Fruit fly (Drosophila melanogaster) whole organism, prepupa: Measurements from ENCODE around the gene ens.
A peak's percentile ranks its signal among the peaks of the same experiment; 100 is the strongest.

Experiments used
- CG10631 ChIP-seq: fragments of 200-800 bp; sonication (Bioruptor generic); optimal IDR thresholded peaks from 2 replicates; lab custom pipeline; 2016; ENCODE audit warnings: missing biosample characterization, missing genetic modification characterization
- CG10669 ChIP-seq: fragments of 200-800 bp; sonication (Bioruptor generic); optimal IDR thresholded peaks from 3 replicates; lab custom pipeline; 2018; ENCODE audit warnings: missing biosample characterization, mild to moderate bottlenecking, missing genetic modification characterization, moderate library complexity
- CG11294 ChIP-seq: fragments of 200-800 bp; sonication (Bioruptor generic); IDR thresholded peaks from 2 replicates; pipeline ENCODE4 v1.3.6; 2022; ENCODE audit warnings: missing biosample characterization, missing genetic modification characterization
- CG11762 ChIP-seq: fragments of 200-800 bp; sonication (Bioruptor generic); optimal IDR thresholded peaks from 3 replicates; lab custom pipeline; 2016; ENCODE audit warnings: missing biosample characterization, missing genetic modification characterization; ENCODE audit not compliant: insufficient read depth
- CG11902 ChIP-seq: fragments of 200-800 bp; sonication (Bioruptor generic); optimal IDR thresholded peaks from 3 replicates; lab custom pipeline; 2016; ENCODE audit warnings: missing biosample characterization, missing genetic modification characterization
- CG15336 ChIP-seq: fragments of 200-800 bp; sonication (Bioruptor generic); IDR thresholded peaks from 2 replicates; pipeline ENCODE4 v1.3.6; 2022; ENCODE audit warnings: missing biosample characterization, missing genetic modification characterization
- CG1621 ChIP-seq: fragments of 200-800 bp; sonication (Bioruptor generic); optimal IDR thresholded peaks from 3 replicates; lab custom pipeline; 2018; ENCODE audit warnings: missing biosample characterization, mild to moderate bottlenecking, missing genetic modification characterization
- CG16779 ChIP-seq: fragments of 200-800 bp; sonication (Bioruptor generic); optimal IDR thresholded peaks from 3 replicates; lab custom pipeline; 2017; ENCODE audit warnings: missing biosample characterization, mild to moderate bottlenecking, missing genetic modification characterization
- CG3032 ChIP-seq: fragments of 200-800 bp; optimal IDR thresholded peaks from 2 replicates; lab custom pipeline; 2019; ENCODE audit warnings: missing biosample characterization, mild to moderate bottlenecking, missing genetic modification characterization, moderate library complexity
- CG32006 ChIP-seq: fragments of 200-800 bp; sonication (Bioruptor generic); optimal IDR thresholded peaks from 3 replicates; lab custom pipeline; 2017; ENCODE audit warnings: missing biosample characterization, mild to moderate bottlenecking, missing genetic modification characterization
- CG3919 ChIP-seq: fragments of 200-800 bp; sonication (Bioruptor generic); optimal IDR thresholded peaks from 3 replicates; lab custom pipeline; 2016; ENCODE audit warnings: missing biosample characterization, missing genetic modification characterization
- CG4318 ChIP-seq: fragments of 200-800 bp; sonication (Bioruptor generic); optimal IDR thresholded peaks from 3 replicates; lab custom pipeline; 2017; ENCODE audit warnings: missing biosample characterization, mild to moderate bottlenecking, missing genetic modification characterization
- CG6808 ChIP-seq: fragments of 200-800 bp; sonication (Bioruptor generic); optimal IDR thresholded peaks from 3 replicates; lab custom pipeline; 2017; ENCODE audit warnings: missing biosample characterization, missing genetic modification characterization, mild to moderate bottlenecking, moderate library complexity, missing genetic modification reagents
- CG7368 ChIP-seq: fragments of 200-800 bp; sonication (Bioruptor generic); optimal IDR thresholded peaks from 3 replicates; lab custom pipeline; 2016; ENCODE audit warnings: missing biosample characterization, missing genetic modification characterization
- CG8632 ChIP-seq: fragments of 200-800 bp; sonication (Bioruptor generic); optimal IDR thresholded peaks from 3 replicates; lab custom pipeline; 2016; ENCODE audit warnings: missing biosample characterization, missing genetic modification characterization
- Eip75B ChIP-seq: fragments of 200-800 bp; sonication (Bioruptor generic); optimal IDR thresholded peaks from 3 replicates; lab custom pipeline; 2016; ENCODE audit warnings: missing biosample characterization, missing genetic modification characterization
- Eip78C ChIP-seq: fragments of 200-800 bp; sonication (Bioruptor generic); peaks from one replicate; lab custom pipeline; 2016; ENCODE audit warnings: missing biosample characterization, missing genetic modification characterization
- Eip93F ChIP-seq: fragments of 200-800 bp; sonication (Bioruptor generic); optimal IDR thresholded peaks from 2 replicates; lab custom pipeline; 2016; ENCODE audit warnings: missing biosample characterization, mild to moderate bottlenecking, missing genetic modification characterization
- Ets21C ChIP-seq: fragments of 200-800 bp; sonication (Bioruptor generic); optimal IDR thresholded peaks from 3 replicates; lab custom pipeline; 2016; ENCODE audit warnings: missing biosample characterization, missing genetic modification characterization
- Ets96B ChIP-seq: fragments of 200-800 bp; optimal IDR thresholded peaks from 2 replicates; lab custom pipeline; 2019; ENCODE audit warnings: missing biosample characterization, mild to moderate bottlenecking, missing genetic modification characterization, moderate library complexity
- Hr38 ChIP-seq: sonication (Bioruptor generic); optimal IDR thresholded peaks from 2 replicates; lab custom pipeline; 2016; ENCODE audit warnings: missing biosample characterization, missing genetic modification characterization
- Lpt ChIP-seq: fragments of 200-800 bp; sonication (Bioruptor generic); optimal IDR thresholded peaks from 3 replicates; lab custom pipeline; 2016; ENCODE audit warnings: missing biosample characterization, missing genetic modification characterization
- Met ChIP-seq: fragments of 200-800 bp; sonication (Bioruptor generic); optimal IDR thresholded peaks from 3 replicates; lab custom pipeline; 2016; ENCODE audit warnings: missing biosample characterization, missing genetic modification characterization
- OdsH ChIP-seq: fragments of 200-800 bp; sonication (Bioruptor generic); optimal IDR thresholded peaks from 3 replicates; lab custom pipeline; 2016; ENCODE audit warnings: missing biosample characterization, missing genetic modification characterization
- Sox102F ChIP-seq: fragments of 200-800 bp; sonication (Bioruptor generic); optimal IDR thresholded peaks from 2 replicates; lab custom pipeline; 2016; ENCODE audit warnings: missing biosample characterization, mild to moderate bottlenecking, missing genetic modification characterization
- cyc ChIP-seq: fragments of 200-800 bp; sonication (Bioruptor generic); optimal IDR thresholded peaks from 3 replicates; lab custom pipeline; 2016; ENCODE audit warnings: missing biosample characterization, missing genetic modification characterization
- dac ChIP-seq: fragments of 200-800 bp; sonication (Bioruptor generic); optimal IDR thresholded peaks from 2 replicates; lab custom pipeline; 2017; ENCODE audit warnings: missing biosample characterization, mild to moderate bottlenecking, missing genetic modification characterization
- dsx ChIP-seq: fragments of 200-800 bp; optimal IDR thresholded peaks from 3 replicates; lab custom pipeline; 2019; ENCODE audit warnings: missing biosample characterization, mild to moderate bottlenecking, missing genetic modification characterization, moderate library complexity; ENCODE audit not compliant: poor library complexity, severe bottlenecking
- esn ChIP-seq: fragments of 200-800 bp; sonication (Bioruptor generic); optimal IDR thresholded peaks from 2 replicates; lab custom pipeline; 2016; ENCODE audit warnings: missing biosample characterization, mild to moderate bottlenecking, missing genetic modification characterization, moderate library complexity
- fd59A ChIP-seq: fragments of 200-800 bp; sonication (Bioruptor generic); optimal IDR thresholded peaks from 2 replicates; lab custom pipeline; 2017; ENCODE audit warnings: missing biosample characterization, mild to moderate bottlenecking, missing genetic modification characterization, missing genetic modification reagents
- fkh ChIP-seq: fragments of 200-800 bp; sonication (Bioruptor generic); optimal IDR thresholded peaks from 3 replicates; lab custom pipeline; 2017; ENCODE audit warnings: missing biosample characterization, mild to moderate bottlenecking, missing genetic modification characterization, moderate library complexity
- lz ChIP-seq: fragments of 200-800 bp; sonication (Bioruptor generic); optimal IDR thresholded peaks from 3 replicates; lab custom pipeline; 2016; ENCODE audit warnings: missing biosample characterization, missing genetic modification characterization
- pdm3 ChIP-seq: fragments of 200-800 bp; sonication (Bioruptor generic); optimal IDR thresholded peaks from 3 replicates; lab custom pipeline; 2016; ENCODE audit warnings: missing biosample characterization, missing genetic modification characterization
- salr ChIP-seq, 2 experiments: fragments of 200-800 bp; sonication (Bioruptor generic); optimal IDR thresholded peaks; 3 replicates each; lab custom pipeline; 2016 to 2018; ENCODE audit warnings: missing biosample characterization in 2 of 2, missing genetic modification characterization in 2 of 2, mild to moderate bottlenecking in 1 of 2
- spab ChIP-seq: fragments of 200-800 bp; sonication (Bioruptor generic); optimal IDR thresholded peaks from 2 replicates; lab custom pipeline; 2017; ENCODE audit warnings: missing biosample characterization, mild to moderate bottlenecking, missing genetic modification characterization, missing genetic modification reagents
- svp ChIP-seq: fragments of 200-800 bp; sonication (Bioruptor generic); peaks from one replicate; lab custom pipeline; 2016; ENCODE audit warnings: missing biosample characterization, missing genetic modification characterization
- vri ChIP-seq: fragments of 200-800 bp; sonication (Bioruptor generic); optimal IDR thresholded peaks from 3 replicates; lab custom pipeline; 2016; ENCODE audit warnings: missing biosample characterization, mild to moderate bottlenecking, missing genetic modification characterization

The ens gene

dm6 chr3L:4135857-4136256, 1.5 kb upstream of the ens start, which contains the start of gene RfC4:
TSS of gene RfC4 (minus strand) at chr3L:4136038.
- TF ChIP-seq CG11762 (GFP tag; lab: Kevin White, UChicago), result no peak
- TF ChIP-seq CG8632 (GFP tag; lab: Kevin White, UChicago), result no peak
- no peak for TF ChIP-seq Ets96B (tag; lab: Kevin White, UChicago)
- TF ChIP-seq CG15336, result no peak
- TF ChIP-seq, all 60 proteins: peak for 0

- TF ChIP-seq svp (GFP tag; lab: Kevin White, UChicago), result peak; percentile 55
- TF ChIP-seq vri (GFP tag; lab: Kevin White, UChicago), result peak; percentile 94
- TF ChIP-seq Sox102F, result no peak
- TF ChIP-seq, all 60 proteins: peak for 2
Observed at dm6 chr3L:4132585-4132984, 1.8 kb downstream of the ens start.

- TF ChIP-seq CG6808 (GFP tag; lab: Kevin White, UChicago) (no peak), Ets96B (tag; lab: Kevin White, UChicago) (no peak), Met (GFP tag; lab: Kevin White, UChicago) (no peak), cyc (GFP tag; lab: Kevin White, UChicago) (no peak), svp (GFP tag; lab: Kevin White, UChicago) (peak; percentile 58), CG15336 (no peak), CG3032 (tag; lab: Kevin White, UChicago) (no peak), fkh (GFP tag; lab: Kevin White, UChicago) (peak; percentile 61), OdsH (GFP tag; lab: Kevin White, UChicago) (no peak), dac (no peak), CG1621 (tag; lab: Kevin White, UChicago) (no peak)
Observed at dm6 chr3L:4130743-4131142, 3.6 kb downstream of the ens start.

dm6 chr3L:4128579-4128978, 5.8 kb downstream of the ens start:
- no peak for TF ChIP-seq salr (GFP tag; optimal IDR thresholded peaks at IDR 0.05; lab: Kevin White, UChicago)
- no peak for TF ChIP-seq CG11762 (GFP tag; lab: Kevin White, UChicago)
- no peak for TF ChIP-seq CG11294 (GFP tag; lab: Robert Waterston, UW)
- no peak for TF ChIP-seq OdsH (GFP tag; lab: Kevin White, UChicago)
- no peak for TF ChIP-seq CG7368
- TF ChIP-seq Sox102F, result no peak
- TF ChIP-seq CG16779 (tag; lab: Kevin White, UChicago), result no peak

DNA sequence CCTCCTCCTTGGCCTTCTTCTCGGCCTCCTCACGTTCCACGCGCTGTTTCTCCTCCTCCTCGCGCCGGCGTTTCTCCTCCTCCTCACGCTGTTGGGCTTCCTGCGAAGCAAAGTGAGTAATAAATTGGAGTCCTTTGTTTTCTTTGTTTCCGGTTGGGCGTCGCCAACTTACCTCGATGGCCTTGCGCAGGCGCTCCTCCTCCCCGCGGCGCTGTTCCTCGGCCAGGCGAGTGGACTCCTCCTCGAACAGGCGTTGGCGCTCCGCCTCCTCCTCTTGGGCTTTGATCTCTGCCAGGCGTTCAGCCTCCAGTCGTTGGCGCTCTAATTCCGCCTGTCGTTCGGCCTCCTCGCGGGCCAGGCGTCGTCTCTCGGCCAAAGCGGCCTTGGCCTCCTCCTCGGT, 8.6 kb downstream of the ens start:
- TF ChIP-seq Hr38 (GFP tag; lab: Kevin White, UChicago), result no peak
- no peak for TF ChIP-seq pdm3 (GFP tag; lab: Kevin White, UChicago)
- no peak for TF ChIP-seq CG1621 (tag; lab: Kevin White, UChicago)
- no peak for TF ChIP-seq fd59A (GFP tag; lab: Kevin White, UChicago)
- TF ChIP-seq salr (GFP tag; optimal IDR thresholded peaks at IDR 0.05; lab: Kevin White, UChicago), result no peak
- TF ChIP-seq CG11902 (GFP tag; lab: Kevin White, UChicago), result no peak
- no peak for TF ChIP-seq CG11294 (GFP tag; lab: Robert Waterston, UW)
- TF ChIP-seq Sox102F, result no peak

- no peak for TF ChIP-seq CG3919
- peak; percentile 35 for TF ChIP-seq Eip75B (GFP tag; lab: Kevin White, UChicago)
- peak; percentile 21 for TF ChIP-seq CG7368
- TF ChIP-seq vri (GFP tag; lab: Kevin White, UChicago), result peak; percentile 98
- TF ChIP-seq CG11762 (GFP tag; lab: Kevin White, UChicago), result no peak
- TF ChIP-seq CG10631, result no peak
- TF ChIP-seq CG4318, result no peak
- TF ChIP-seq CG6808 (GFP tag; lab: Kevin White, UChicago), result no peak
- peak; percentile 54 for TF ChIP-seq esn (GFP tag; lab: Kevin White, UChicago)
- TF ChIP-seq CG1621 (tag; lab: Kevin White, UChicago), result no peak
- no peak for TF ChIP-seq pdm3 (GFP tag; lab: Kevin White, UChicago)
- TF ChIP-seq CG15336, result no peak
- no peak for TF ChIP-seq Hr38 (GFP tag; lab: Kevin White, UChicago)
- no peak for TF ChIP-seq CG32006
- peak; percentile 68 for TF ChIP-seq Eip78C (GFP tag; lab: Kevin White, UChicago)
- no peak for TF ChIP-seq dsx
- TF ChIP-seq Eip93F (GFP tag; lab: Kevin White, UChicago), result no peak
- TF ChIP-seq cyc (GFP tag; lab: Kevin White, UChicago), result no peak
- no peak for TF ChIP-seq CG8632 (GFP tag; lab: Kevin White, UChicago)
- no peak for TF ChIP-seq fd59A (GFP tag; lab: Kevin White, UChicago)
- TF ChIP-seq Lpt (GFP tag; lab: Kevin White, UChicago), result peak; percentile 45
- peak; percentile 50 for TF ChIP-seq lz (GFP tag; lab: Kevin White, UChicago)
- no peak for TF ChIP-seq Ets21C (GFP tag; lab: Kevin White, UChicago)
- TF ChIP-seq CG10669 (GFP tag; lab: Kevin White, UChicago), result no peak
- TF ChIP-seq fkh (GFP tag; lab: Kevin White, UChicago), result peak; percentile 1
- TF ChIP-seq spab (GFP tag; lab: Kevin White, UChicago), result no peak
- peak; percentile 61 for TF ChIP-seq Sox102F
- 0 out of 2 replicates have a peak, but pooled peaks have one; percentile 13 for TF ChIP-seq CG11294 (GFP tag; lab: Robert Waterston, UW)
Observed at dm6 chr3L:4122185-4122767, 12.1 kb downstream of the ens start, which contains the start of gene Chd64. TSS of gene Chd64 (minus strand) at chr3L:4122388.
